Fruit fly (Drosophila melanogaster): Measurements from ENCODE around the gene mRpS24.
A peak's percentile ranks its signal among the peaks of the same experiment; 100 is the strongest.

mRpS24 gene

dm6 chr3R:24141013-24141592 is 22.2 kb downstream of the mRpS24 start, which contains the start of gene Kal1 (continued):
- TF ChIP-seq CG2129 (GFP tag; IDR thresholded peaks at IDR 0.05; ENCODE audit: partially characterized antibody): no peak
- no peak for TF ChIP-seq hth (optimal IDR thresholded peaks at IDR 0.05)
- TF ChIP-seq h (optimal IDR thresholded peaks at IDR 0.05): no peak
- no peak for TF ChIP-seq CG12236 (GFP tag; optimal IDR thresholded peaks at IDR 0.05)
- peak; percentile 88 for TF ChIP-seq CG9727 (GFP tag; optimal IDR thresholded peaks at IDR 0.05)
- TF ChIP-seq CG15601 (tag; optimal IDR thresholded peaks at IDR 0.05): peak; percentile 94
- TF ChIP-seq CTCF (GFP tag; optimal IDR thresholded peaks at IDR 0.05): peak; percentile 67
- peak; percentile 95 for TF ChIP-seq Oli (tag; optimal IDR thresholded peaks at IDR 0.05)
- TF ChIP-seq Rx (GFP tag; IDR thresholded peaks at IDR 0.05): peak; percentile 85
- peak; percentile 60; the same call in 1 of the 2 replicates for TF ChIP-seq gt (GFP tag; IDR thresholded peaks at IDR 0.05)
- TF ChIP-seq ems (GFP tag; optimal IDR thresholded peaks at IDR 0.05): peak; percentile 29
- peak; percentile 66 for TF ChIP-seq CG10543 (GFP tag; optimal IDR thresholded peaks at IDR 0.05)
- peak; percentile 54; the same call in 1 of the 2 replicates for TF ChIP-seq al (GFP tag; IDR thresholded peaks at IDR 0.05)
- TF ChIP-seq Six4 (GFP tag; optimal IDR thresholded peaks at IDR 0.05): peak; percentile 91
- peak; percentile 74 for TF ChIP-seq Max (GFP tag; optimal IDR thresholded peaks at IDR 0.05)
- TF ChIP-seq CG34422 (GFP tag; IDR thresholded peaks at IDR 0.05): peak; percentile 90
- TF ChIP-seq CG11398 (GFP tag; optimal IDR thresholded peaks at IDR 0.05): no peak
- peak; percentile 39 for TF ChIP-seq Adf1 (GFP tag; IDR thresholded peaks at IDR 0.05)
- peak; percentile 44; the same call in 1 of the 2 replicates for TF ChIP-seq CG17612 (GFP tag; IDR thresholded peaks at IDR 0.05)
- TF ChIP-seq CG6683 (GFP tag; optimal IDR thresholded peaks at IDR 0.05): peak; percentile 85
- TF ChIP-seq CG17328 (GFP tag; IDR thresholded peaks at IDR 0.05): peak; percentile 95
- peak; percentile 96 for TF ChIP-seq CG17359 (tag; optimal IDR thresholded peaks at IDR 0.05)
- 0 out of 2 replicates have a peak, but pooled peaks have one; percentile 39 for TF ChIP-seq CG11085 (GFP tag; IDR thresholded peaks at IDR 0.05)
- no peak for TF ChIP-seq p53 (GFP tag; optimal IDR thresholded peaks at IDR 0.05)
- TF ChIP-seq Atf6 (GFP tag; IDR thresholded peaks at IDR 0.05): peak; percentile 89
- TF ChIP-seq so (GFP tag; IDR thresholded peaks at IDR 0.05): peak; percentile 97
- peak; percentile 93 for TF ChIP-seq tgo (GFP tag; IDR thresholded peaks at IDR 0.05)
- TF ChIP-seq Drgx (GFP tag; IDR thresholded peaks at IDR 0.05): peak; percentile 99
- TF ChIP-seq bcd (GFP tag; optimal IDR thresholded peaks at IDR 0.05): peak; percentile 90
- TF ChIP-seq Usf (GFP tag; optimal IDR thresholded peaks at IDR 0.05): peak; percentile 74
- peak; percentile 88 for TF ChIP-seq Med (GFP tag)
- no peak for TF ChIP-seq CHES-1-like (GFP tag; optimal IDR thresholded peaks at IDR 0.05)
- peak; percentile 57 for TF ChIP-seq ac (GFP tag; optimal IDR thresholded peaks at IDR 0.05)
- peak; percentile 86 for TF ChIP-seq CG33557 (GFP tag; optimal IDR thresholded peaks at IDR 0.05)
- peak; percentile 85 for TF ChIP-seq CG5245 (GFP tag; optimal IDR thresholded peaks at IDR 0.05)
- 0 out of 2 replicates have a peak, but pooled peaks have one; percentile 34 for TF ChIP-seq CG8765 (GFP tag; IDR thresholded peaks at IDR 0.05)
- TF ChIP-seq ERR (GFP tag; optimal IDR thresholded peaks at IDR 0.05): no peak
- TF ChIP-seq CG2889 (GFP tag; IDR thresholded peaks at IDR 0.05): peak; percentile 78; the same call in 2 of the 3 replicates
- TF ChIP-seq CG18011 (GFP tag; optimal IDR thresholded peaks at IDR 0.05): peak; percentile 55
- TF ChIP-seq lmd (GFP tag; IDR thresholded peaks at IDR 0.05): peak; percentile 90
- TF ChIP-seq lov (optimal IDR thresholded peaks at IDR 0.05): no peak
- TF ChIP-seq lov (GFP tag; IDR thresholded peaks at IDR 0.05): peak; percentile 90
- peak; percentile 95 for TF ChIP-seq CG8388 (GFP tag; optimal IDR thresholded peaks at IDR 0.05)
- no peak for TF ChIP-seq B-H2 (GFP tag; optimal IDR thresholded peaks at IDR 0.05)
- peak; percentile 95 for TF ChIP-seq stc (GFP tag; IDR thresholded peaks at IDR 0.05)
- peak; percentile 84 for TF ChIP-seq CG4730 (GFP tag; IDR thresholded peaks at IDR 0.05)
- no peak for TF ChIP-seq ato (GFP tag; IDR thresholded peaks at IDR 0.05; ENCODE audit: partially characterized antibody)
- TF ChIP-seq phol (tag; optimal IDR thresholded peaks at IDR 0.05): peak; percentile 93
- peak; percentile 95 for TF ChIP-seq CG32767 (GFP tag; IDR thresholded peaks at IDR 0.05)
- peak; percentile 91 for TF ChIP-seq CG10209 (GFP tag; optimal IDR thresholded peaks at IDR 0.05)
- peak; percentile 65 for TF ChIP-seq CG17802 (tag; optimal IDR thresholded peaks at IDR 0.05)
- TF ChIP-seq MTF-1 (GFP tag; optimal IDR thresholded peaks at IDR 0.05; ENCODE audit: borderline replicate concordance): peak; percentile 78
